Worm (Caenorhabditis elegans): ENCODE data around the gene rpoa-12.

- TF ChIP-seq sma-3 (GFP tag; optimal IDR thresholded peaks at IDR 0.05) (no peak), ama-1 (optimal IDR thresholded peaks at IDR 0.05) (no peak), ztf-11 (tag; optimal IDR thresholded peaks at IDR 0.05) (no peak)
Observed at ce11 chrV:14456626-14457025, 33.5 kb upstream of the rpoa-12 start, which contains the start of gene bmk-1.

Data from whole organism, L2 larva.